Fruit fly (Drosophila melanogaster): ENCODE measurements around the gene CG15043.

dm6 chrX:18460318-18460717, 33.6 kb downstream of the CG15043 start, which contains the start of gene CG43843:
- TF ChIP-seq EcR (GFP tag; optimal IDR thresholded peaks at IDR 0.05) (no peak), CG9948 (tag; optimal IDR thresholded peaks at IDR 0.05) (no peak), CG15710 (tag; optimal IDR thresholded peaks at IDR 0.05) (no peak), CG32121 (GFP tag; IDR thresholded peaks at IDR 0.05) (no peak), rn (GFP tag; IDR thresholded peaks at IDR 0.05) (no peak), Pif1B (GFP tag; optimal IDR thresholded peaks at IDR 0.05) (no peak), CG13204 (GFP tag; optimal IDR thresholded peaks at IDR 0.05) (no peak), Ets98B (GFP tag; IDR thresholded peaks at IDR 0.05) (no peak), D1 (tag; optimal IDR thresholded peaks at IDR 0.05) (no peak), Pif1A (GFP tag; optimal IDR thresholded peaks at IDR 0.05) (no peak), CG34367 (tag; optimal IDR thresholded peaks at IDR 0.05) (no peak), Snoo (tag; optimal IDR thresholded peaks at IDR 0.05) (no peak), CG12605 (GFP tag; IDR thresholded peaks at IDR 0.05) (no peak), fd96Ca (GFP tag; IDR thresholded peaks at IDR 0.05) (no peak)
